Worm (Caenorhabditis elegans) whole organism, L4 larva: ENCODE measurements around the gene set-31.
A peak's percentile ranks its signal among the peaks of the same experiment; 100 is the strongest.

Experiments used
- D1046.2 ChIP-seq: fragments of 200-800 bp; sonication (Bioruptor generic); IDR thresholded peaks from 2 replicates; pipeline ENCODE4 v1.3.6; 2022; ENCODE audit warnings: missing genetic modification characterization, missing compliant biosample characterization
- F37D6.2 ChIP-seq: sonication (generic microtip); optimal IDR thresholded peaks from 2 replicates; lab custom pipeline; 2016; ENCODE audit warnings: mild to moderate bottlenecking, missing genetic modification characterization, missing compliant biosample characterization
- Y105C5A.15 ChIP-seq: fragments of 200-800 bp; sonication (Bioruptor generic); IDR thresholded peaks from 2 replicates; pipeline ENCODE4 v1.3.6; 2022; ENCODE audit warnings: missing genetic modification characterization, missing compliant biosample characterization
- Y5F2A.4 ChIP-seq: fragments of 200-800 bp; sonication (Bioruptor generic); optimal IDR thresholded peaks from 2 replicates; lab custom pipeline; 2018; ENCODE audit warnings: mild to moderate bottlenecking, missing genetic modification characterization, missing compliant biosample characterization
- aha-1 ChIP-seq: fragments of 150-350 bp; peaks from one replicate; lab custom pipeline; 2014; ENCODE audit warnings: missing biosample characterization, missing genetic modification characterization
- aly-2 ChIP-seq: sonication (generic microtip); optimal IDR thresholded peaks from 2 replicates; lab custom pipeline; 2018; ENCODE audit warnings: missing biosample characterization, missing genetic modification characterization
- ama-1 ChIP-seq: fragments of 150-350 bp; optimal IDR thresholded peaks from 2 replicates; lab custom pipeline; 2014; ENCODE audit warnings: inconsistent platforms, mixed read lengths
- ceh-44 ChIP-seq: fragments of 200-800 bp; sonication (Bioruptor generic); IDR thresholded peaks from 2 replicates; pipeline ENCODE4 v1.3.6; 2022; ENCODE audit warnings: missing genetic modification reagents, missing genetic modification characterization, missing compliant biosample characterization
- cey-2 ChIP-seq: sonication (generic microtip); optimal IDR thresholded peaks from 3 replicates; lab custom pipeline; 2017; ENCODE audit warnings: missing genetic modification characterization, mild to moderate bottlenecking, missing compliant biosample characterization, antibody characterized with exemption, borderline replicate concordance; ENCODE audit not compliant: insufficient read depth
- ctbp-1 ChIP-seq: fragments of 200-800 bp; sonication (Bioruptor generic); IDR thresholded peaks from 2 replicates; pipeline ENCODE4 v1.3.6; 2022; ENCODE audit warnings: missing genetic modification reagents, missing genetic modification characterization, missing compliant biosample characterization
- daf-16 ChIP-seq, 3 experiments: sonication (generic microtip); optimal IDR thresholded peaks; 2 replicates each; lab custom pipeline; 2016 to 2017; ENCODE audit warnings: missing genetic modification characterization in 3 of 3, missing genetic modification reagents in 3 of 3, mild to moderate bottlenecking in 2 of 3, missing compliant biosample characterization in 2 of 3, missing biosample characterization in 1 of 3, moderate library complexity in 1 of 3
- daf-19 ChIP-seq: fragments of 200-800 bp; sonication (Bioruptor generic); conservative IDR thresholded peaks from 2 replicates; pipeline ENCODE4 v1.3.6; 2022; ENCODE audit warnings: missing genetic modification characterization, missing compliant biosample characterization
- dmd-6 ChIP-seq: fragments of 200-800 bp; sonication (Bioruptor generic); IDR thresholded peaks from 2 replicates; pipeline ENCODE4 v1.3.6; 2022; ENCODE audit warnings: missing genetic modification reagents, missing genetic modification characterization, missing compliant biosample characterization
- dmd-8 ChIP-seq: fragments of 200-800 bp; sonication (Bioruptor generic); IDR thresholded peaks from 2 replicates; pipeline ENCODE4 v1.3.6; 2022; ENCODE audit warnings: missing genetic modification characterization, missing compliant biosample characterization
- dpl-1 ChIP-seq: fragments of 150-350 bp; optimal IDR thresholded peaks from 2 replicates; lab custom pipeline; 2014; ENCODE audit warnings: missing biosample characterization, missing genetic modification reagents, missing genetic modification characterization
- duxl-1 ChIP-seq: sonication (generic microtip); optimal IDR thresholded peaks from 2 replicates; lab custom pipeline; 2016; ENCODE audit warnings: mild to moderate bottlenecking, missing genetic modification characterization, moderate library complexity, missing compliant biosample characterization; ENCODE audit not compliant: poor library complexity
- dve-1 ChIP-seq: sonication (generic microtip); optimal IDR thresholded peaks from 2 replicates; lab custom pipeline; 2017; ENCODE audit warnings: antibody characterized with exemption, mild to moderate bottlenecking, missing genetic modification characterization, missing compliant biosample characterization; ENCODE audit not compliant: insufficient read depth
- fkh-10 ChIP-seq: fragments of 150-350 bp; optimal IDR thresholded peaks from 2 replicates; lab custom pipeline; 2014; ENCODE audit warnings: missing biosample characterization, missing genetic modification reagents, missing genetic modification characterization
- hlh-11 ChIP-seq: fragments of 200-800 bp; sonication (Bioruptor generic); optimal IDR thresholded peaks from 2 replicates; lab custom pipeline; 2018; ENCODE audit warnings: mild to moderate bottlenecking, missing genetic modification characterization, missing compliant biosample characterization
- hlh-30 ChIP-seq: sonication (generic microtip); optimal IDR thresholded peaks from 2 replicates; lab custom pipeline; 2017; ENCODE audit warnings: antibody characterized with exemption, mild to moderate bottlenecking, missing genetic modification characterization, missing compliant biosample characterization; ENCODE audit not compliant: insufficient read depth
- hmg-1.1 ChIP-seq: fragments of 200-800 bp; sonication (Bioruptor generic); IDR thresholded peaks from 2 replicates; pipeline ENCODE4 v1.3.6; 2022; ENCODE audit warnings: missing genetic modification reagents, missing genetic modification characterization, missing compliant biosample characterization
- jun-1 ChIP-seq: fragments of 150-350 bp; optimal IDR thresholded peaks from 2 replicates; lab custom pipeline; 2014; ENCODE audit warnings: missing biosample characterization, missing genetic modification reagents, missing genetic modification characterization
- lim-7 ChIP-seq: fragments of 200-800 bp; sonication (Bioruptor generic); IDR thresholded peaks from 2 replicates; pipeline ENCODE4 v1.3.6; 2022; ENCODE audit warnings: missing genetic modification characterization, missing compliant biosample characterization
- lin-38 ChIP-seq: fragments of 200-800 bp; sonication (Bioruptor generic); IDR thresholded peaks from 2 replicates; pipeline ENCODE4 v1.3.6; 2022; ENCODE audit warnings: missing genetic modification reagents, missing genetic modification characterization, missing compliant biosample characterization
- lir-3 ChIP-seq: sonication (generic microtip); optimal IDR thresholded peaks from 2 replicates; lab custom pipeline; 2016; ENCODE audit warnings: mild to moderate bottlenecking, missing genetic modification characterization, missing compliant biosample characterization
- madf-5 ChIP-seq, 2 experiments: fragments of 200-800 bp; sonication (Bioruptor generic); IDR thresholded peaks; 2 replicates each; pipeline ENCODE4 v1.3.6; 2022; ENCODE audit warnings: missing compliant biosample characterization in 2 of 2, missing genetic modification characterization in 2 of 2
- madf-9 ChIP-seq: fragments of 200-800 bp; sonication (Bioruptor generic); conservative IDR thresholded peaks from 2 replicates; pipeline ENCODE4 v1.3.6; 2022; ENCODE audit warnings: missing genetic modification reagents, missing genetic modification characterization, missing compliant biosample characterization
- mdt-29 ChIP-seq: fragments of 200-800 bp; sonication (Bioruptor generic); IDR thresholded peaks from 2 replicates; pipeline ENCODE4 v1.3.6; 2022; ENCODE audit warnings: missing genetic modification reagents, missing genetic modification characterization, missing compliant biosample characterization
- mxl-2 ChIP-seq: fragments of 200-800 bp; sonication (Bioruptor generic); conservative IDR thresholded peaks from 2 replicates; pipeline ENCODE4 v1.3.6; 2022; ENCODE audit warnings: missing genetic modification reagents, missing genetic modification characterization, missing compliant biosample characterization
- mxl-3 ChIP-seq: fragments of 200-800 bp; sonication (Bioruptor generic); optimal IDR thresholded peaks from 2 replicates; lab custom pipeline; 2018; ENCODE audit warnings: mild to moderate bottlenecking, missing genetic modification characterization, missing compliant biosample characterization
- nhr-102 ChIP-seq: sonication (generic microtip); optimal IDR thresholded peaks from 2 replicates; lab custom pipeline; 2016; ENCODE audit warnings: mild to moderate bottlenecking, missing genetic modification characterization, moderate library complexity, missing compliant biosample characterization
- nhr-111 ChIP-seq: fragments of 200-800 bp; sonication (Bioruptor generic); optimal IDR thresholded peaks from 2 replicates; lab custom pipeline; 2018; ENCODE audit warnings: mild to moderate bottlenecking, missing genetic modification characterization, missing compliant biosample characterization
- nhr-28 ChIP-seq: fragments of 150-350 bp; optimal IDR thresholded peaks from 2 replicates; lab custom pipeline; 2014; ENCODE audit warnings: missing biosample characterization, missing genetic modification characterization
- nhr-48 ChIP-seq: sonication (generic microtip); optimal IDR thresholded peaks from 2 replicates; lab custom pipeline; 2016; ENCODE audit warnings: mild to moderate bottlenecking, missing genetic modification characterization, missing compliant biosample characterization
- nhr-6 ChIP-seq: fragments of 150-350 bp; optimal IDR thresholded peaks from 2 replicates; lab custom pipeline; 2014; ENCODE audit warnings: missing biosample characterization, missing genetic modification characterization
- pha-4 ChIP-seq, 2 experiments: fragments of 150-350 bp in 1 of 2; fragments of 200-800 bp in 1 of 2; sonication (Bioruptor generic) in 1 of 2; IDR thresholded peaks in 1 of 2; optimal IDR thresholded peaks in 1 of 2; 2 replicates each; pipeline versions ENCODE4 v1.3.6 to Lab custom; 2014 to 2022; ENCODE audit warnings: missing genetic modification characterization in 2 of 2, missing genetic modification reagents in 2 of 2, missing biosample characterization in 1 of 2, missing compliant biosample characterization in 1 of 2
- php-3 ChIP-seq: fragments of 200-800 bp; sonication (Bioruptor generic); IDR thresholded peaks from 2 replicates; pipeline ENCODE4 v1.3.6; 2022; ENCODE audit warnings: missing genetic modification reagents, missing genetic modification characterization, missing compliant biosample characterization
- rbr-2 ChIP-seq: sonication (generic microtip); optimal IDR thresholded peaks from 2 replicates; lab custom pipeline; 2016; ENCODE audit warnings: missing genotype, missing genetic modification characterization, missing compliant biosample characterization
- skn-1 ChIP-seq: fragments of 150-350 bp; optimal IDR thresholded peaks from 2 replicates; lab custom pipeline; 2014; ENCODE audit warnings: missing biosample characterization, missing genetic modification characterization
- spr-1 ChIP-seq: sonication (generic microtip); optimal IDR thresholded peaks from 2 replicates; lab custom pipeline; 2016; ENCODE audit warnings: mild to moderate bottlenecking, missing genetic modification characterization, missing compliant biosample characterization
- unc-130 ChIP-seq: sonication (generic microtip); optimal IDR thresholded peaks from 2 replicates; lab custom pipeline; 2016; ENCODE audit warnings: missing genetic modification reagents, missing genetic modification characterization, missing compliant biosample characterization
- unc-62 ChIP-seq, 3 experiments: fragments of 150-350 bp in 1 of 3; sonication (generic microtip); optimal IDR thresholded peaks in 2 of 3; peaks in 1 of 3; 1 replicate in 1 of 3; 2 replicates in 2 of 3; lab custom pipeline; 2014 to 2017; ENCODE audit warnings: missing biosample characterization in 3 of 3, missing genetic modification characterization in 3 of 3, missing genetic modification reagents in 3 of 3, missing genotype in 1 of 3
- zag-1 ChIP-seq: fragments of 150-350 bp; optimal IDR thresholded peaks from 2 replicates; lab custom pipeline; 2014; ENCODE audit warnings: missing biosample characterization, missing genetic modification characterization
- zfp-2 ChIP-seq: sonication (generic microtip); optimal IDR thresholded peaks from 2 replicates; lab custom pipeline; 2016; ENCODE audit warnings: mild to moderate bottlenecking, missing genetic modification characterization, missing compliant biosample characterization
- zip-11 ChIP-seq: fragments of 200-800 bp; sonication (Bioruptor generic); IDR thresholded peaks from 2 replicates; pipeline ENCODE4 v1.3.6; 2022; ENCODE audit warnings: missing genetic modification characterization, missing compliant biosample characterization

Gene set-31

DNA sequence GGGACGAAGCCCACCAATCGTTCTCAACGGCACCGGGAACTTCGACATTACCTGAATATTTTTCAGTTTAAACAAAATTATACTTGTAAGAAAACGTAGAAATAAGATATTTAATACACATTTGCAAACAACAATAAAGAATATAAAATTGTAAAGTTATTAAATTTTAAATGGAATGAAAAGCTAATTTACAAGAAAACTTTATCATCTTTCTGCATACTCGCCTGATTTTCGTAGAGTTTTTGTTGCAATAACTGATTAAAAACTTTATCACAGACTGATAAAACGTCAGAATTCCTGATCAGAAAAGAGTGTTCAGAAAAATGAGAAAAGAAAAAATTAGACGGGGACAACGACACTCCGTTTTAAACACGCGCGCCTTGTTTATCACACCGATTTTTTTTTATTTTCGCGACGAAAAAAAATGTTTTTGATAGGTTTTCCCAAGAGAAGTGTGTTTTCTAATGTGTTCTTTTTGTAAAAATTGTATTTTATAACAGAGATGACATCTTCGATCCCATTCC lies 29.6 kb downstream of the set-31 start, which contains the start of the genes dlat-1 and fntb-1 (continued):
- no peak for TF ChIP-seq hmg-1.1
- no peak for TF ChIP-seq Y105C5A.15 (GFP tag; lab: Robert Waterston, UW)
- no peak for TF ChIP-seq fkh-10 (GFP tag; lab: Kevin White, UChicago)
- TF ChIP-seq zfp-2 (tag; lab: Kevin White, UChicago), result no peak
- no peak for TF ChIP-seq madf-5 (GFP tag; IDR thresholded peaks at IDR 0.05; lab: Robert Waterston, UW)
- TF ChIP-seq jun-1, result no peak
- no peak for TF ChIP-seq cey-2 (tag; lab: Kevin White, UChicago)
- TF ChIP-seq nhr-6, result peak; percentile 48
- TF ChIP-seq lir-3 (tag; lab: Kevin White, UChicago), result no peak
- TF ChIP-seq unc-130, result no peak
- no peak for TF ChIP-seq F37D6.2 (tag; lab: Kevin White, UChicago)
- no peak for TF ChIP-seq ceh-44 (GFP tag; lab: Robert Waterston, UW)
- TF ChIP-seq zip-11 (GFP tag; lab: Robert Waterston, UW), result no peak
- no peak for TF ChIP-seq D1046.2 (GFP tag; lab: Robert Waterston, UW)
- TF ChIP-seq madf-9 (GFP tag; lab: Robert Waterston, UW), result no peak
- TF ChIP-seq aly-2 (tag; lab: Kevin White, UChicago), result no peak
- TF ChIP-seq dve-1, result peak; percentile 24
- no peak for TF ChIP-seq nhr-111 (GFP tag; lab: Kevin White, UChicago)
- TF ChIP-seq nhr-28 (tag; lab: Kevin White, UChicago), result peak; percentile 68
- TF ChIP-seq daf-16 (GFP tag; optimal IDR thresholded peaks at IDR 0.05; lab: Kevin White, UChicago), result no peak
- TF ChIP-seq daf-16 (tag; optimal IDR thresholded peaks at IDR 0.05; lab: Kevin White, UChicago), result peak; percentile 23
- no peak for TF ChIP-seq zag-1 (tag; lab: Kevin White, UChicago)
- no peak for TF ChIP-seq nhr-102 (tag; lab: Kevin White, UChicago)
- no peak for TF ChIP-seq duxl-1 (tag; lab: Kevin White, UChicago)
- TF ChIP-seq ctbp-1 (GFP tag; lab: Robert Waterston, UW), result no peak
- TF ChIP-seq mdt-29 (GFP tag; lab: Robert Waterston, UW), result no peak
- TF ChIP-seq, all 104 proteins: peak for 9

DNA sequence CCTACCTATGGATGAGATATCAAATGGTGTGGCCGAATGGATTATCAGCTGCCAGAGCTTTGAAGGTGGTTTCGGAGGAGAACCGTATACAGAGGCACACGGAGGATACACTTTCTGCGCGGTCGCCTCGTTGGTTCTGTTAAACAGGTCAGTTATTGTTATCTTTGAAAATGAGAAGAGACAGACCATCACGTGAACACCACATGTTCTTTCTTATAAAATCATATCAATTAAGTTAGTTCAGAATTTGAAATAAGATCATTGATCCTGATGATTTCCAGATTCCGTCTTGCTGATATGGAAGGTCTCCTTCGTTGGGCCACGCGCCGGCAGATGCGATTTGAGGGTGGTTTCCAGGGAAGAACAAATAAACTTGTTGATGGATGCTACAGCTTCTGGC lies 31.0 kb downstream of the set-31 start:
- TF ChIP-seq hlh-30 (tag; lab: Kevin White, UChicago) (peak; percentile 58), mxl-2 (GFP tag; lab: Robert Waterston, UW) (peak; percentile 63; the same call in 1 of the 2 replicates), mxl-3 (GFP tag; lab: Kevin White, UChicago) (peak; percentile 38), spr-1 (tag; lab: Kevin White, UChicago) (no peak), dmd-6 (GFP tag; lab: Robert Waterston, UW) (peak; percentile 26; the same call in 1 of the 2 replicates), daf-19 (GFP tag; lab: Robert Waterston, UW) (no peak), nhr-28 (tag; lab: Kevin White, UChicago) (peak; percentile 37)
- TF ChIP-seq, all 104 proteins: peak for 5

- TF ChIP-seq dmd-8 (no peak), ama-1 (lab: Kevin White, UChicago) (peak; percentile 12), spr-1 (tag; lab: Kevin White, UChicago) (no peak)
These were observed 31.7 kb downstream of the set-31 start, which contains the start of gene F23B12.7 for ce11 chrV:14449397-14449796. Gene F23B12.7 (plus strand): TSS chrV:14449697.

- no peak for TF ChIP-seq pha-4 (GFP tag; IDR thresholded peaks at IDR 0.05; lab: Robert Waterston, UW)
- no peak for TF ChIP-seq pha-4 (tag; optimal IDR thresholded peaks at IDR 0.05; lab: Kevin White, UChicago)
- no peak for TF ChIP-seq nhr-48 (tag; lab: Kevin White, UChicago)
- TF ChIP-seq lin-38 (GFP tag; lab: Robert Waterston, UW), result peak; percentile 63
- no peak for TF ChIP-seq hlh-11 (tag; lab: Kevin White, UChicago)
- no peak for TF ChIP-seq php-3 (GFP tag; lab: Robert Waterston, UW)
- TF ChIP-seq Y5F2A.4 (GFP tag; lab: Kevin White, UChicago), result no peak
- TF ChIP-seq lim-7 (GFP tag; lab: Robert Waterston, UW), result 0 out of 2 replicates have a peak, but pooled peaks have one; percentile 7
- peak; percentile 70 for TF ChIP-seq aha-1 (tag; lab: Kevin White, UChicago)
- TF ChIP-seq rbr-2 (tag; lab: Kevin White, UChicago), result no peak
- no peak for TF ChIP-seq unc-62 (GFP tag; optimal IDR thresholded peaks at IDR 0.05 in 1 of 2; lab: Kevin White, UChicago)
- TF ChIP-seq unc-62 (tag; optimal IDR thresholded peaks at IDR 0.05; lab: Kevin White, UChicago), result no peak
- no peak for TF ChIP-seq skn-1 (tag; lab: Kevin White, UChicago)
- TF ChIP-seq dpl-1 (GFP tag; lab: Kevin White, UChicago), result peak; percentile 73
These were observed 38.9 kb downstream of the set-31 start, which contains the start of gene bmk-1 for ce11 chrV:14456626-14457025. Gene bmk-1 (minus strand): TSS chrV:14456984.
